Worm (Caenorhabditis elegans) whole organism, early embryonic: ENCODE measurements around the gene C08D8.7.

Source experiments
- B0310.2 ChIP-seq: sonication (generic microtip); optimal IDR thresholded peaks from 2 replicates; lab custom pipeline; 2016; ENCODE audit warnings: mild to moderate bottlenecking, missing genetic modification characterization, missing compliant biosample characterization
- F13C5.2 ChIP-seq: sonication (generic microtip); optimal IDR thresholded peaks from 2 replicates; lab custom pipeline; 2017; ENCODE audit warnings: mild to moderate bottlenecking, missing genetic modification characterization, inconsistent platforms, missing compliant biosample characterization
- aly-1 ChIP-seq: sonication (generic microtip); optimal IDR thresholded peaks from 2 replicates; lab custom pipeline; 2016; ENCODE audit warnings: missing genetic modification characterization, missing compliant biosample characterization
- ama-1 ChIP-seq: fragments of 150-350 bp; optimal IDR thresholded peaks from 2 replicates; lab custom pipeline; 2014
- ceh-13 ChIP-seq: fragments of 200-800 bp; sonication (Bioruptor generic); optimal IDR thresholded peaks from 2 replicates; lab custom pipeline; 2018; ENCODE audit warnings: mild to moderate bottlenecking, missing genetic modification characterization, missing compliant biosample characterization
- pes-1 ChIP-seq: fragments of 200-800 bp; sonication (Bioruptor generic); IDR thresholded peaks from 2 replicates; pipeline ENCODE4 v1.3.6; 2022; ENCODE audit warnings: missing genetic modification reagents, missing genetic modification characterization, missing compliant biosample characterization
- tra-4 ChIP-seq: sonication (generic microtip); optimal IDR thresholded peaks from 2 replicates; lab custom pipeline; 2017; ENCODE audit warnings: missing genetic modification characterization, missing compliant biosample characterization

ce11 chrV:8348959-8349389 lies 8.0 kb downstream of the C08D8.7 start:
- TF ChIP-seq B0310.2: no peak
- TF ChIP-seq F13C5.2: peak; percentile 72
- TF ChIP-seq ceh-13: no peak
- peak; percentile 46 for TF ChIP-seq ama-1 (lab: Kevin White, UChicago)
- TF ChIP-seq pes-1 (GFP tag; lab: Robert Waterston, UW): no peak
- no peak for TF ChIP-seq aly-1 (tag; lab: Kevin White, UChicago)
- TF ChIP-seq tra-4 (tag; lab: Kevin White, UChicago): no peak
